Worm (Caenorhabditis elegans): ENCODE results near the gene srt-47.
A peak's percentile ranks its signal among the peaks of the same experiment; 100 is the strongest.

Gene srt-47

ce11 chrIV:15056081-15056586, 3.0 kb upstream of the srt-47 start, which contains the start of gene Y41E3.19:
Y41E3.19 (plus strand) TSS chrIV:15056131.
- TF ChIP-seq snpc-4 (GFP tag; optimal IDR thresholded peaks at IDR 0.05) (peak; percentile 36), snpc-4 (tag; optimal IDR thresholded peaks at IDR 0.05) (peak in 3 of 4 experiments; percentile 28 to 92 (median 30)), unc-130 (GFP tag; optimal IDR thresholded peaks at IDR 0.05) (no peak), snpc-3.4 (tag; optimal IDR thresholded peaks at IDR 0.05) (peak; percentile 33), snpc-1.1 (tag; optimal IDR thresholded peaks at IDR 0.05; ENCODE audit: insufficient read depth) (peak; percentile 47), lsy-27 (tag; optimal IDR thresholded peaks at IDR 0.05; ENCODE audit: borderline replicate concordance, insufficient read depth) (no peak)

- TF ChIP-seq cebp-2 (GFP tag; IDR thresholded peaks at IDR 0.05) (0 out of 2 replicates have a peak, but pooled peaks have one; percentile 61), zfh-2 (GFP tag; conservative IDR thresholded peaks at IDR 0.05) (no peak), F57A8.1 (GFP tag; optimal IDR thresholded peaks at IDR 0.05) (no peak), ceh-100 (GFP tag; IDR thresholded peaks at IDR 0.05) (no peak), rcor-1 (GFP tag; IDR thresholded peaks at IDR 0.05) (no peak)
Observed at ce11 chrIV:15051045-15051444, 2.1 kb downstream of the srt-47 start.

DNA sequence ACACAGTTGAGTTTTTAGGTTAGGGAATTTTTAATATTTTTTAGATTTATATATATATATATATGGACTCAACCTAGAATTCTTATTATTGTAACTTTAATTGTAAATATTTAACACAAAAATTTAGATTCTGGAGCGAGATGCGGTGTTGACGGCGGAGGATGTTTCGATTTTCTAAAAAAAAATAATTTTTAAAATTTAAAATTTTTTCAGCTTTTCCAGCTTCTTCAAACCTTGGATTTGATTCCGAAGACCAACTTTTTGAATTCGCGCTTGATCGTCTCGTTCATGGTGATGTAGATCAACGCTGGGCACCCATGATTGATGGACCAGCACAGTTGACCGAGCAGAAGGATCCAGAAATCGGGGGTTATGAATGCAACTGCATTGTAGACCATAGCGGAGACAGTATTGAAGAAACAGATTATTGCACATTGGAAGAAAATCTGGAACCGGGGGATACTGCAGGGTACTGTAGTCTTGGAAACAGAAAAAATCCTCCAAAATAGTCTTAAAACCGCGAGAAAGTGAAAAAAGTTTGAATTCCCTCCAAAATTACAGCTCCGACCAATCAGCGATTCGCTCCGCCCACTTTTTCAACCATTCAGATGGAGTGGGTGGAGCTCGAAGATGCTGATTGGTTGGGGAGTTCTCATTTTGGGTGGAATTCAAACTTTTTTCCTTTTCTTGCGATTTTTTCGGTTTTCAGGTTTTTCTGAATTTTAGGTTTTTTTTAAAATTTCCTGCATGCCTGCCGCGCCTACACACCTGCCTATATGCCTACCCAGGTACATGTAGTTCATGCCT, 3.7 kb downstream of the srt-47 start:
- TF ChIP-seq nfyb-1 (GFP tag; IDR thresholded peaks at IDR 0.05) = peak; percentile 94
- TF ChIP-seq die-1 (tag; optimal IDR thresholded peaks at IDR 0.05) = no peak
- TF ChIP-seq zim-3 (tag; optimal IDR thresholded peaks at IDR 0.05) = peak; percentile 48
- TF ChIP-seq lin-35 (GFP tag; optimal IDR thresholded peaks at IDR 0.05) = peak in 1 of 3 experiments; percentile 5
- peak; percentile 52; the same call in 1 of the 2 replicates for TF ChIP-seq mcd-1 (GFP tag; IDR thresholded peaks at IDR 0.05)
- TF ChIP-seq hrde-1 (tag; optimal IDR thresholded peaks at IDR 0.05; ENCODE audit: borderline replicate concordance) = peak; percentile 45
- peak; percentile 30 for TF ChIP-seq F52B5.7 (tag; optimal IDR thresholded peaks at IDR 0.05)
- peak in 1 of 2 experiments; percentile 24 for TF ChIP-seq rec-8 (tag; optimal IDR thresholded peaks at IDR 0.05)
- TF ChIP-seq let-607 (tag; optimal IDR thresholded peaks at IDR 0.05) = peak in 1 of 2 experiments; percentile 9
- no peak for TF ChIP-seq hmg-1.2 (GFP tag; IDR thresholded peaks at IDR 0.05)
- no peak for TF ChIP-seq nhr-120 (GFP tag; IDR thresholded peaks at IDR 0.05)
- TF ChIP-seq somi-1 (GFP tag; optimal IDR thresholded peaks at IDR 0.05) = no peak
- TF ChIP-seq Y53G8AR.9 (GFP tag; conservative IDR thresholded peaks at IDR 0.05) = peak; percentile 49
- 0 out of 2 replicates have a peak, but pooled peaks have one; percentile 16 for TF ChIP-seq bed-1 (GFP tag; IDR thresholded peaks at IDR 0.05)
- no peak for TF ChIP-seq ama-1 (optimal IDR thresholded peaks at IDR 0.05)
- peak in 1 of 2 experiments; percentile 32 for TF ChIP-seq ama-1 (GFP tag; optimal IDR thresholded peaks at IDR 0.05)
- no peak for TF ChIP-seq cebp-2 (GFP tag; IDR thresholded peaks at IDR 0.05)
- no peak for TF ChIP-seq lir-1 (GFP tag; conservative IDR thresholded peaks at IDR 0.05)
- TF ChIP-seq nfya-2 (GFP tag; IDR thresholded peaks at IDR 0.05) = peak; percentile 75; the same call in 1 of the 2 replicates
- 0 out of 2 replicates have a peak, but pooled peaks have one; percentile 5 for TF ChIP-seq hsf-1 (GFP tag; IDR thresholded peaks at IDR 0.05)
- no peak for TF ChIP-seq sea-2 (GFP tag; IDR thresholded peaks at IDR 0.05)
- peak; percentile 73 for TF ChIP-seq dpff-1 (tag; optimal IDR thresholded peaks at IDR 0.05)
- no peak for TF ChIP-seq unc-62 (GFP tag; optimal IDR thresholded peaks at IDR 0.05)
- TF ChIP-seq chd-7 (tag; optimal IDR thresholded peaks at IDR 0.05) = peak; percentile 76
- TF ChIP-seq B0261.1 (tag; optimal IDR thresholded peaks at IDR 0.05) = peak; percentile 3
- TF ChIP-seq ztf-22 (GFP tag; optimal IDR thresholded peaks at IDR 0.05) = no peak
- TF ChIP-seq cebp-1 (GFP tag; IDR thresholded peaks at IDR 0.05) = no peak
- peak; percentile 2 for TF ChIP-seq cebp-1 (tag; optimal IDR thresholded peaks at IDR 0.05)
- peak; percentile 28 for TF ChIP-seq lin-54 (GFP tag; optimal IDR thresholded peaks at IDR 0.05)
- TF ChIP-seq B0035.1 (tag; optimal IDR thresholded peaks at IDR 0.05) = peak; percentile 26
- no peak for TF ChIP-seq atf-7 (tag; optimal IDR thresholded peaks at IDR 0.05)
- peak; percentile 37 for TF ChIP-seq T26A5.8 (tag; optimal IDR thresholded peaks at IDR 0.05)
